Fruit fly (Drosophila melanogaster) whole organism, embryonic: ENCODE measurements around the gene CG14253.

Source experiments
- Ada2b ChIP-seq: fragments of 200-800 bp; sonication (Bioruptor generic); IDR thresholded peaks from 2 replicates; pipeline ENCODE4 v1.3.6; 2022; ENCODE audit warnings: missing biosample characterization, missing genetic modification characterization
- Aef1 ChIP-seq: fragments of 200-800 bp; sonication (Bioruptor generic); IDR thresholded peaks from 3 replicates; pipeline ENCODE4 v1.3.6; 2022; ENCODE audit warnings: missing biosample characterization, missing genetic modification characterization
- Awh ChIP-seq: fragments of 200-800 bp; sonication (Bioruptor generic); IDR thresholded peaks from 2 replicates; pipeline ENCODE4, ENCODE4 v1.3.6; 2022; ENCODE audit warnings: missing biosample characterization, missing genetic modification characterization
- BEAF-32 ChIP-seq: fragments of 200-800 bp; sonication (Bioruptor generic); optimal IDR thresholded peaks from 3 replicates; lab custom pipeline; 2017; ENCODE audit warnings: missing biosample characterization, missing genetic modification characterization, mild to moderate bottlenecking, moderate library complexity, missing genetic modification reagents
- Bgb ChIP-seq: fragments of 200-800 bp; sonication (Bioruptor generic); IDR thresholded peaks from 2 replicates; pipeline ENCODE4 v1.3.6; 2022; ENCODE audit warnings: missing biosample characterization, missing genetic modification characterization; ENCODE audit not compliant: partially characterized antibody
- BtbVII ChIP-seq: fragments of 200-800 bp; sonication (Bioruptor generic); optimal IDR thresholded peaks from 3 replicates; lab custom pipeline; 2017; ENCODE audit warnings: missing biosample characterization, mild to moderate bottlenecking, missing genetic modification characterization
- CG10147 ChIP-seq: fragments of 200-800 bp; sonication (Bioruptor generic); optimal IDR thresholded peaks from 2 replicates; lab custom pipeline; 2019; ENCODE audit warnings: missing biosample characterization, mild to moderate bottlenecking, missing genetic modification characterization, moderate library complexity
- CG11247 ChIP-seq: fragments of 200-800 bp; sonication (Bioruptor generic); IDR thresholded peaks from 2 replicates; pipeline ENCODE4 v1.3.6; 2022; ENCODE audit warnings: missing biosample characterization, missing genetic modification characterization
- CG11456 ChIP-seq: fragments of 200-800 bp; sonication (Bioruptor generic); IDR thresholded peaks from 3 replicates; pipeline ENCODE4 v1.3.6; 2022; ENCODE audit warnings: missing biosample characterization, missing genetic modification characterization
- CG11723 ChIP-seq: fragments of 200-800 bp; sonication (Bioruptor generic); optimal IDR thresholded peaks from 2 replicates; lab custom pipeline; 2017; ENCODE audit warnings: missing biosample characterization, mild to moderate bottlenecking, missing genetic modification characterization
- CG12659 ChIP-seq: fragments of 200-800 bp; sonication (Bioruptor generic); optimal IDR thresholded peaks from 3 replicates; lab custom pipeline; 2017; ENCODE audit warnings: mild to moderate bottlenecking, missing biosample characterization, missing genetic modification reagents, missing genetic modification characterization
- CG13123 ChIP-seq: fragments of 200-800 bp; sonication (Bioruptor generic); optimal IDR thresholded peaks from 2 replicates; lab custom pipeline; 2016; ENCODE audit warnings: missing biosample characterization, missing genetic modification characterization
- CG13296 ChIP-seq: fragments of 200-800 bp; sonication (Bioruptor generic); optimal IDR thresholded peaks from 3 replicates; lab custom pipeline; 2018; ENCODE audit warnings: missing biosample characterization, mild to moderate bottlenecking, missing genetic modification characterization
- CG1602 ChIP-seq: fragments of 200-800 bp; sonication (Bioruptor generic); optimal IDR thresholded peaks from 3 replicates; lab custom pipeline; 2016; ENCODE audit warnings: missing biosample characterization, missing genetic modification characterization
- CG17359 ChIP-seq: fragments of 200-800 bp; sonication (Bioruptor generic); optimal IDR thresholded peaks from 3 replicates; lab custom pipeline; 2018; ENCODE audit warnings: missing biosample characterization, mild to moderate bottlenecking, missing genetic modification characterization, moderate library complexity
- CG17568 ChIP-seq: fragments of 200-800 bp; sonication (Bioruptor generic); optimal IDR thresholded peaks from 2 replicates; lab custom pipeline; 2018; ENCODE audit warnings: missing biosample characterization, mild to moderate bottlenecking, missing genetic modification characterization, moderate library complexity
- CG17802 ChIP-seq: fragments of 200-800 bp; sonication (Bioruptor generic); optimal IDR thresholded peaks from 2 replicates; lab custom pipeline; 2018; ENCODE audit warnings: missing biosample characterization, mild to moderate bottlenecking, missing genetic modification characterization, moderate library complexity
- CG4730 ChIP-seq: fragments of 200-800 bp; sonication (Bioruptor generic); IDR thresholded peaks from 2 replicates; pipeline ENCODE4 v1.3.6; 2022; ENCODE audit warnings: missing biosample characterization, missing genetic modification characterization
- CG5953 ChIP-seq: fragments of 200-800 bp; sonication (Bioruptor generic); IDR thresholded peaks from 2 replicates; pipeline ENCODE4 v1.3.6; 2022; ENCODE audit warnings: missing biosample characterization, missing genetic modification characterization
- CG6683 ChIP-seq: fragments of 200-800 bp; sonication (Bioruptor generic); optimal IDR thresholded peaks from 2 replicates; lab custom pipeline; 2017; ENCODE audit warnings: missing biosample characterization, mild to moderate bottlenecking, missing genetic modification characterization, missing genetic modification reagents
- CG6791 ChIP-seq: fragments of 200-800 bp; sonication (Bioruptor generic); IDR thresholded peaks from 3 replicates; pipeline ENCODE4 v1.3.6; 2022; ENCODE audit warnings: missing biosample characterization, missing genetic modification characterization; ENCODE audit not compliant: partially characterized antibody
- CG7786 ChIP-seq: fragments of 200-800 bp; sonication (Bioruptor generic); optimal IDR thresholded peaks from 2 replicates; lab custom pipeline; 2016; ENCODE audit warnings: missing biosample characterization, missing genetic modification characterization
- CG9215 ChIP-seq: fragments of 200-800 bp; sonication (Bioruptor generic); IDR thresholded peaks from 2 replicates; pipeline ENCODE4 v1.3.6; 2022; ENCODE audit warnings: missing biosample characterization, missing genetic modification characterization
- CG9437 ChIP-seq: fragments of 200-800 bp; sonication (Bioruptor generic); optimal IDR thresholded peaks from 2 replicates; lab custom pipeline; 2018; ENCODE audit warnings: missing biosample characterization, mild to moderate bottlenecking, missing genetic modification characterization
- D ChIP-seq, 2 experiments: fragments of 200-800 bp in 1 of 2; fragments of >200 bp in 1 of 2; sonication (Bioruptor generic) in 1 of 2; optimal IDR thresholded peaks; 2 replicates in 1 of 2; 3 replicates in 1 of 2; lab custom pipeline; 2017; ENCODE audit warnings: mild to moderate bottlenecking in 1 of 2, missing biosample characterization in 1 of 2, missing genetic modification characterization in 1 of 2, missing genetic modification reagents in 1 of 2
- Dad ChIP-seq: fragments of 200-800 bp; sonication (Bioruptor generic); optimal IDR thresholded peaks from 3 replicates; lab custom pipeline; 2016; ENCODE audit warnings: missing biosample characterization, missing genetic modification characterization
- Ets65A ChIP-seq: fragments of 200-800 bp; sonication (Bioruptor generic); peaks from one replicate; lab custom pipeline; 2016; ENCODE audit warnings: missing biosample characterization, missing genetic modification characterization
- Lhr ChIP-seq: fragments of 200-800 bp; sonication (Bioruptor generic); optimal IDR thresholded peaks from 3 replicates; lab custom pipeline; 2017; ENCODE audit warnings: mild to moderate bottlenecking, missing biosample characterization, missing genetic modification reagents, missing genetic modification characterization
- MESR4 ChIP-seq: fragments of 200-800 bp; sonication (Bioruptor generic); optimal IDR thresholded peaks from 2 replicates; lab custom pipeline; 2018; ENCODE audit warnings: missing biosample characterization, mild to moderate bottlenecking, missing genetic modification characterization, moderate library complexity
- Nf-YA ChIP-seq: fragments of 200-800 bp; sonication (Bioruptor generic); IDR thresholded peaks from 2 replicates; pipeline ENCODE4 v1.3.6; 2022; ENCODE audit warnings: missing biosample characterization, missing genetic modification characterization
- Side ChIP-seq: fragments of 200-800 bp; sonication (Bioruptor generic); optimal IDR thresholded peaks from 2 replicates; lab custom pipeline; 2016; ENCODE audit warnings: missing biosample characterization, missing genetic modification characterization
- Sin3A ChIP-seq: fragments of >200 bp; optimal IDR thresholded peaks from 2 replicates; lab custom pipeline; 2018
- TFAM ChIP-seq: fragments of 200-800 bp; sonication (Bioruptor generic); optimal IDR thresholded peaks from 2 replicates; lab custom pipeline; 2017; ENCODE audit warnings: missing biosample characterization, missing genetic modification characterization, inconsistent platforms
- ac ChIP-seq: fragments of 200-800 bp; sonication (Bioruptor generic); optimal IDR thresholded peaks from 3 replicates; lab custom pipeline; 2017; ENCODE audit warnings: missing biosample characterization, mild to moderate bottlenecking, missing genetic modification characterization
- al ChIP-seq: fragments of 200-800 bp; sonication (Bioruptor generic); IDR thresholded peaks from 2 replicates; pipeline ENCODE4 v1.3.6; 2022; ENCODE audit warnings: missing biosample characterization, missing genetic modification characterization
- bbx ChIP-seq: fragments of 200-800 bp; sonication (Bioruptor generic); IDR thresholded peaks from 2 replicates; pipeline ENCODE4 v1.3.6; 2022; ENCODE audit warnings: missing biosample characterization, missing genetic modification characterization; ENCODE audit not compliant: partially characterized antibody
- btn ChIP-seq: fragments of 200-800 bp; sonication (Bioruptor generic); optimal IDR thresholded peaks from 2 replicates; lab custom pipeline; 2016; ENCODE audit warnings: missing biosample characterization, missing genetic modification characterization
- en ChIP-seq: fragments of 200-800 bp; sonication (Bioruptor generic); optimal IDR thresholded peaks from 2 replicates; lab custom pipeline; 2016; ENCODE audit warnings: missing biosample characterization, missing genetic modification characterization
- gcm ChIP-seq: fragments of 200-800 bp; sonication (Bioruptor generic); optimal IDR thresholded peaks from 2 replicates; lab custom pipeline; 2019; ENCODE audit warnings: missing biosample characterization, mild to moderate bottlenecking, missing genetic modification characterization, moderate library complexity
- h ChIP-seq: fragments of >200 bp; optimal IDR thresholded peaks from 2 replicates; lab custom pipeline; 2017
- hth ChIP-seq: fragments of >200 bp; optimal IDR thresholded peaks from 2 replicates; lab custom pipeline; 2017; ENCODE audit warnings: inconsistent platforms
- mirr ChIP-seq: fragments of 200-800 bp; sonication (Bioruptor generic); optimal IDR thresholded peaks from 3 replicates; lab custom pipeline; 2018; ENCODE audit warnings: missing biosample characterization, mild to moderate bottlenecking, missing genetic modification characterization
- mld ChIP-seq: fragments of 200-800 bp; sonication (Bioruptor generic); IDR thresholded peaks from 3 replicates; pipeline ENCODE4 v1.3.6; 2022; ENCODE audit warnings: missing biosample characterization, missing genetic modification characterization; ENCODE audit not compliant: partially characterized antibody
- oc ChIP-seq: fragments of 200-800 bp; sonication (Bioruptor generic); optimal IDR thresholded peaks from 2 replicates; lab custom pipeline; 2018; ENCODE audit warnings: missing biosample characterization, mild to moderate bottlenecking, missing genetic modification characterization, moderate library complexity
- stc ChIP-seq: fragments of 200-800 bp; sonication (Bioruptor generic); IDR thresholded peaks from 2 replicates; pipeline ENCODE4 v1.3.6; 2022; ENCODE audit warnings: missing biosample characterization, missing genetic modification characterization
- sug ChIP-seq: fragments of 200-800 bp; optimal IDR thresholded peaks from 2 replicates; lab custom pipeline; 2019; ENCODE audit warnings: missing biosample characterization, mild to moderate bottlenecking, missing genetic modification characterization, moderate library complexity
- tap ChIP-seq: fragments of 200-800 bp; optimal IDR thresholded peaks from 3 replicates; lab custom pipeline; 2019; ENCODE audit warnings: missing biosample characterization, mild to moderate bottlenecking, missing genetic modification characterization, moderate library complexity
- tgo ChIP-seq: fragments of 200-800 bp; sonication (Bioruptor generic); IDR thresholded peaks from 3 replicates; pipeline ENCODE4 v1.3.6; 2022; ENCODE audit warnings: missing biosample characterization, missing genetic modification characterization
- twi ChIP-seq: fragments of 200-800 bp; optimal IDR thresholded peaks from 2 replicates; lab custom pipeline; 2019; ENCODE audit warnings: missing biosample characterization, mild to moderate bottlenecking, missing genetic modification characterization, moderate library complexity
- vnd ChIP-seq: fragments of 200-800 bp; sonication (Bioruptor generic); IDR thresholded peaks from 3 replicates; pipeline ENCODE4 v1.3.6; 2022; ENCODE audit warnings: missing biosample characterization, missing genetic modification characterization; ENCODE audit not compliant: partially characterized antibody
- vvl ChIP-seq: fragments of 200-800 bp; sonication (Bioruptor generic); IDR thresholded peaks from 2 replicates; pipeline ENCODE4 v1.3.6; 2022; ENCODE audit warnings: missing biosample characterization, missing genetic modification characterization
- z ChIP-seq: fragments of 200-800 bp; sonication (Bioruptor generic); IDR thresholded peaks from 3 replicates; pipeline ENCODE4 v1.3.6; 2022; ENCODE audit warnings: missing biosample characterization, missing genetic modification characterization

Gene CG14253

dm6 chr3R:26937423-26937822 lies 40.9 kb upstream of the CG14253 start (continued):
- TF ChIP-seq z (GFP tag; lab: Robert Waterston, UW) = no peak
- peak; percentile 40; the same call in 2 of the 3 replicates for TF ChIP-seq tgo (GFP tag; lab: Robert Waterston, UW)
- peak; percentile 56 for TF ChIP-seq Dad
- peak; percentile 94 for TF ChIP-seq Ets65A (GFP tag; lab: Kevin White, UChicago)
- TF ChIP-seq CG17359 (tag; lab: Kevin White, UChicago) = peak; percentile 26
- TF ChIP-seq ac = no peak
- TF ChIP-seq h = no peak
- TF ChIP-seq CG9437 (GFP tag; lab: Kevin White, UChicago) = peak; percentile 41
- no peak for TF ChIP-seq Sin3A (lab: Kevin White, UChicago)
- no peak for TF ChIP-seq Bgb (GFP tag; lab: Robert Waterston, UW)
- peak; percentile 21 for TF ChIP-seq CG1602 (GFP tag; lab: Kevin White, UChicago)
- peak; percentile 69 for TF ChIP-seq sug (tag; lab: Kevin White, UChicago)
- no peak for TF ChIP-seq D (optimal IDR thresholded peaks at IDR 0.05; lab: Kevin White, UChicago)
- TF ChIP-seq D (GFP tag; optimal IDR thresholded peaks at IDR 0.05; lab: Kevin White, UChicago) = no peak
- TF ChIP-seq al (GFP tag; lab: Robert Waterston, UW) = no peak
- TF ChIP-seq oc (tag; lab: Kevin White, UChicago) = no peak
- no peak for TF ChIP-seq Lhr
- TF ChIP-seq gcm (GFP tag; lab: Kevin White, UChicago) = no peak
- TF ChIP-seq MESR4 (GFP tag; lab: Kevin White, UChicago) = no peak
- no peak for TF ChIP-seq CG17802 (tag; lab: Kevin White, UChicago)
- peak; percentile 52 for TF ChIP-seq CG12659 (GFP tag; lab: Kevin White, UChicago)
- no peak for TF ChIP-seq twi (tag; lab: Kevin White, UChicago)
- TF ChIP-seq CG13123 (GFP tag; lab: Kevin White, UChicago) = no peak
- TF ChIP-seq CG9215 (GFP tag; lab: Robert Waterston, UW) = no peak
- no peak for TF ChIP-seq en (GFP tag; lab: Kevin White, UChicago)
- TF ChIP-seq CG4730 (GFP tag; lab: Robert Waterston, UW) = no peak
- no peak for TF ChIP-seq vnd
- no peak for TF ChIP-seq Awh (GFP tag; lab: Robert Waterston, UW)
- TF ChIP-seq Side (GFP tag; lab: Kevin White, UChicago) = no peak
- TF ChIP-seq Ada2b = 0 out of 2 replicates have a peak, but pooled peaks have one; percentile 4
- TF ChIP-seq stc = no peak
- TF ChIP-seq CG11247 (GFP tag; lab: Robert Waterston, UW) = no peak
- no peak for TF ChIP-seq Aef1 (GFP tag; lab: Robert Waterston, UW)
- TF ChIP-seq BtbVII (GFP tag; lab: Kevin White, UChicago) = peak; percentile 48
- peak; percentile 19 for TF ChIP-seq btn (GFP tag; lab: Kevin White, UChicago)
- TF ChIP-seq mld (GFP tag; lab: Robert Waterston, UW) = no peak
- TF ChIP-seq hth (lab: Kevin White, UChicago) = no peak
- no peak for TF ChIP-seq Nf-YA (GFP tag; lab: Robert Waterston, UW)
- no peak for TF ChIP-seq mirr (GFP tag; lab: Kevin White, UChicago)
- TF ChIP-seq tap (tag; lab: Kevin White, UChicago) = no peak
- TF ChIP-seq CG5953 = no peak
- TF ChIP-seq bbx (GFP tag; lab: Robert Waterston, UW) = no peak
- TF ChIP-seq CG11723 (GFP tag; lab: Kevin White, UChicago) = peak; percentile 25
- peak; percentile 13 for TF ChIP-seq CG7786 (GFP tag; lab: Kevin White, UChicago)
- no peak for TF ChIP-seq CG17568 (GFP tag; lab: Kevin White, UChicago)
- TF ChIP-seq CG6683 = peak; percentile 3
- TF ChIP-seq CG13296 = peak; percentile 39
- 0 out of 3 replicates have a peak, but pooled peaks have one; percentile 49 for TF ChIP-seq CG11456
- TF ChIP-seq BEAF-32 (GFP tag; lab: Kevin White, UChicago) = no peak
- no peak for TF ChIP-seq CG6791 (GFP tag; lab: Robert Waterston, UW)
- peak; percentile 65 for TF ChIP-seq vvl (GFP tag; lab: Robert Waterston, UW)
- TF ChIP-seq TFAM (GFP tag; lab: Kevin White, UChicago) = no peak
- peak; percentile 50 for TF ChIP-seq CG10147 (GFP tag; lab: Kevin White, UChicago)
